Worm (Caenorhabditis elegans) whole organism, L2 larva: ENCODE results near the gene K12H6.6.
A peak's percentile ranks its signal among the peaks of the same experiment; 100 is the strongest.

Source experiments
- ceh-82 ChIP-seq: fragments of 150-350 bp; optimal IDR thresholded peaks from 2 replicates; lab custom pipeline; 2014; ENCODE audit warnings: missing biosample characterization, missing genetic modification characterization
- elt-1 ChIP-seq: fragments of 150-350 bp; optimal IDR thresholded peaks from 2 replicates; lab custom pipeline; 2014; ENCODE audit warnings: missing biosample characterization, missing genetic modification characterization
- fos-1 ChIP-seq: fragments of 150-350 bp; optimal IDR thresholded peaks from 2 replicates; lab custom pipeline; 2014; ENCODE audit warnings: missing biosample characterization, missing genetic modification characterization
- mdl-1 ChIP-seq, 2 experiments: fragments of 150-350 bp in 1 of 2; sonication (generic microtip) in 1 of 2; optimal IDR thresholded peaks; 2 replicates each; lab custom pipeline; 2017; ENCODE audit warnings: missing biosample characterization in 2 of 2, missing genetic modification characterization in 2 of 2
- sma-3 ChIP-seq: sonication (generic microtip); optimal IDR thresholded peaks from 2 replicates; lab custom pipeline; 2016; ENCODE audit warnings: missing genetic modification reagents, missing genetic modification characterization, missing compliant biosample characterization
- snpc-4 ChIP-seq: fragments of 150-350 bp; optimal IDR thresholded peaks from 2 replicates; lab custom pipeline; 2014; ENCODE audit warnings: missing biosample characterization, missing genetic modification characterization
- unc-62 ChIP-seq: fragments of 150-350 bp; optimal IDR thresholded peaks from 2 replicates; lab custom pipeline; 2014; ENCODE audit warnings: missing biosample characterization, missing genetic modification reagents, missing genetic modification characterization
- zag-1 ChIP-seq: fragments of 150-350 bp; optimal IDR thresholded peaks from 2 replicates; lab custom pipeline; 2014; ENCODE audit warnings: missing biosample characterization, missing genetic modification characterization

DNA sequence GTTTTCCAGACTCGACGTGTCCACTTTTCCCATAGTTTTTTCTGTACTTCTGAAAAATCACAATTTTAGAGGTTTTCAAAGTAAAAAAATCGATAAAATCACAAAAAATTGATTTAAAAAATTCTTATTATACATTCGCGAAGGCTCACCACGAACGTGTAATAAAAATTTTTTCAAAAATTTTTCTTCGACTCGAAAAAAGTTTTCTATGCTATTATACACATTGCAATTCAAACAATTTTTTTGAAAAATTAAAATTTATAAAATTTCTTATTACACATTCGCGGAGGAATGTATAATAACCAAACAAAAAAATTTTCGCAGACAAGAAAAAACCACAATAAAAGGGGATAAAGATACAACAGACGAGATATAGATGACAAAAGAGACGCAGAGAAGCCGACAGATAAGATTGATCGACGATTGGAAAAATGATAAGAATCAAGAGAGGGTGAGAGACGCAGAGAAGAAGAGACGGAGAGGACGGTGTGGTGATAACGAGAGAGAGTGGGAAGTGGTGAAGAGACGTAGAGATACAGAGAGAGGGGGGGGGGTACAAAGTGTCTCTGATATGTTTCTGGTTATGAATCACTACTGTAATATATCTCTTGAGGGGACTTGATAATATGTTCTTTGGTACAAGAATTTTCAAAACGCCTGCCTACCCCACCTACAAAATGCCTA is 30.3 kb downstream of the K12H6.6 start, which contains the start of gene nhr-119:
- TF ChIP-seq mdl-1 (tag; optimal IDR thresholded peaks at IDR 0.05; lab: Kevin White, UChicago) (peak; percentile 53 to 65), ceh-82 (no peak), elt-1 (tag; lab: Kevin White, UChicago) (peak; percentile 63), fos-1 (tag; lab: Kevin White, UChicago) (peak; percentile 94), unc-62 (GFP tag; lab: Kevin White, UChicago) (peak; percentile 47), snpc-4 (tag; lab: Kevin White, UChicago) (no peak), zag-1 (no peak), sma-3 (GFP tag; lab: Kevin White, UChicago) (peak; percentile 96)
